Worm (Caenorhabditis elegans) whole organism, L4/young adult: ENCODE results near the gene F13H10.6.
"Not testable (repeated sequence)": the region's sequence is repeated elsewhere in the genome, so short reads cannot be mapped to it uniquely, and the experiment has no call there.

Source experiments
- W03F9.2 ChIP-seq: fragments of 150-350 bp; optimal IDR thresholded peaks from 2 replicates; lab custom pipeline; 2014; ENCODE audit warnings: missing biosample characterization, missing genetic modification characterization
- dao-5 ChIP-seq: sonication (generic microtip); optimal IDR thresholded peaks from 2 replicates; lab custom pipeline; 2016; ENCODE audit warnings: missing genotype, missing genetic modification characterization, moderate library complexity, missing compliant biosample characterization
- him-1 ChIP-seq: sonication (generic microtip); optimal IDR thresholded peaks from 2 replicates; lab custom pipeline; 2016; ENCODE audit warnings: missing genotype, missing genetic modification reagents, missing genetic modification characterization, missing compliant biosample characterization

F13H10.6 gene

DNA sequence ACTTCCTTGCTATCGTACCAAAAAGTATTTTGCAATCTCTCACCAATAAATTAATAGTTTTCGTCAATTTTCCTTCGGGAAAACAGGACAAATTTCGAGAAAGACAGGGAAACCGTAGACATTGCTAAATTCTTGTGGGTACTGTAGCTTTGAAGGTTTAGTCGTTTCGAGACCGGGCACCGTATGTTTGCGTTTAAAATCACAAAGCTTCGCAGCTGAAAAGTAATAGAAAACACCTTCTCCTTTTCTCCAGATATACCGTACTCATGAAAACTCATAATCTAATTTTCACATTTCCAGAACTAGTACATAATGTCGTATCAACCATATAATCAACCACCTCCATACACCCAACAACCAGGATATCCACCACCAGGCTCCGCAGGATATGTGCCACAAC lies at the start of gene F13H10.6:
TSS of gene F13H10.6 (plus strand) at position 301 of the 400 bp plus-strand sequence.
- TF ChIP-seq W03F9.2 (tag; lab: Kevin White, UChicago) (no peak), dao-5 (no peak)

ce11 chrIV:10964688-10965087 lies 44.4 kb upstream of the F13H10.6 start:
- TF ChIP-seq him-1 (tag; lab: Kevin White, UChicago) = no peak

- TF ChIP-seq dao-5 (no peak), W03F9.2 (tag; lab: Kevin White, UChicago) (no peak)
Measured at ce11 chrIV:10966359-10966758, 42.7 kb upstream of the F13H10.6 start, which contains the start of the genes aqp-3 and Y69E1A.8. Gene aqp-3 (minus strand): TSS chrIV:10966459. Gene Y69E1A.8 (plus strand): TSS chrIV:10966604.

DNA sequence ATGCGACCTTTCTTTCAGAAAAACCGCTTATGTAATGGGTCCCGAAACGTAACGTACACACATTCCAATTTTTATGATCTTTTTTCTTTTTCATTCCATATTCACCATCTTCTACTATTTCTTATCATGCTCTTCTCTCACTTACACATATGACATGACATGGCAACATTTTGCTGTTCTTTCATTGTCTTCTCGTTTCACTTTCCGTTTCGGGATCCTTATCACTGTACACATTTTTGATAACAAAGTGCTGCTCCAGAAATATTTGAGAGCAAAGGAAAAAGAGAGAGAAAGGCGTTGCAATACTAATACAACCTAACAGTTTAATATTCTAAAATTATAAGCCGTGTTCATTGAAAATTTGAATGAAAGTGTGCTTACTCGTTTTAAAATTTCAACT lies 38.8 kb upstream of the F13H10.6 start:
- TF ChIP-seq W03F9.2 (tag; lab: Kevin White, UChicago) (no peak), dao-5 (no peak), him-1 (tag; lab: Kevin White, UChicago) (no peak)

- TF ChIP-seq dao-5 (no peak), W03F9.2 (tag; lab: Kevin White, UChicago) (no peak), him-1 (tag; lab: Kevin White, UChicago) (no peak)
Measured at ce11 chrIV:10970767-10971166, 38.3 kb upstream of the F13H10.6 start.

DNA sequence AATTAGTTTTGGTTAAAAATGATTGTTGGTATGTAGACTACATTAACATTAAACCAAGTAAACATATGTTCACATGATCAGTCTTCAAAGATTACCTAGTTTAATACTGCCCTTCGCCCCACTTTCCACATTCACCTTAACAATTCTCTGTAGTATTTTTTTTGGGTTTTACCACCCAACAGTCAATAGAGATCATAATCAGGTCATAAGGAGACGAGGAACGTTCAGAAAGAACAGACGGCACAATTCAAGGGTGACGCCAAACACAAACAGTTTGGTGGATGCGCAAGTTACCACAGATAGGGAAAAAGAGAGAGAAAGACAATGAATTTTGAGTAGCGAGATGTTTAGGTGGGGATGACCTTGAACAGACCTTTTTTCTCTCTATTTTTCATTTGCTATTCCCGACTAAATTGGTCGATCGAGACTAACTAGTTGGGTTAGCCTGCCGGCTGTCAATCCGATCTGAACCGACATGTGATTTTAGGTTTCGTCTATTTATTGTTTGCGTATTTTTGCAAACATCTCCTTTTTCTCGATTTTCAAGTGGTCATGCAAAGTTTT lies 37.4 kb upstream of the F13H10.6 start:
- TF ChIP-seq dao-5 = no peak
- TF ChIP-seq W03F9.2 (tag; lab: Kevin White, UChicago) = no peak
- no peak for TF ChIP-seq him-1 (tag; lab: Kevin White, UChicago)

DNA sequence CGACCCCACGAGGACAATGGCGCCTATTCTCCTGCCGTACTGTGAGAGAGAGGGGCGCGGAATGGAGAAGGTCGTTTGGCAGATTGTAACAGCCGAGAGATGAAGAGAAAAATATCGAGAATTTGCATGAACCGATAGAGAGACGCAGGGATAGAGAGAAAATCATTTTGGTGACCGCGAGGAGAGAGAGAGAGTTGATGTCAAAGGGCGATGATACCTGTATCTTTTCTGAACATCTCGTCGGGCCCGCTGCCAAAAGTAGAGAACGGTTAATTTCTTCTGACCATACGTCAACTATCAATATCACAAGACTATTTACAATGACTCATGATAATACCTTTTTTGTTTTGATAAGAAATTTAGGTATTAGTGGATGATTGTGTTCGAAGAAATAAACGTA lies 33.1 kb upstream of the F13H10.6 start:
- TF ChIP-seq W03F9.2 (tag; lab: Kevin White, UChicago) = no peak
- TF ChIP-seq dao-5 = no peak
- TF ChIP-seq him-1 (tag; lab: Kevin White, UChicago) = no peak

DNA sequence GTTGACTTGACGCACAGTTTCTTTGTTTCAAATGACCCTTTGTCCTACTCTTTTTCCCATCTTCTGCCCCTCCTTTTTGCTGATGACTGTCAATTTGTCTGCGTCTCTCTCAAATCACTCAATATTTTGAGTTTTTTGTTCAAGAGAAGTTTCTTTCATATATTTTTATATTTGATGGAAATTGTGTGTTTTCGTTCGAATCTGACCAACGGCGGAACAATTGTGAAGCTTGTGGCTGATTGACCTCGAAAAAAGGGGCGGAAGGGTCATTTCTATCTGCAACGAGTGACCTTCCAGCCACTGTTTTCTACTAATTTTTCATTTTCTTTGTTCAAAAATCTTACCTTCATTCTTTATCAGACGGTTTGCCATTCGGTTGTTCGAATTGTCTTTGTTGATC lies 30.5 kb upstream of the F13H10.6 start:
- TF ChIP-seq him-1 (tag; lab: Kevin White, UChicago) (no peak), W03F9.2 (tag; lab: Kevin White, UChicago) (no peak), dao-5 (no peak)

DNA sequence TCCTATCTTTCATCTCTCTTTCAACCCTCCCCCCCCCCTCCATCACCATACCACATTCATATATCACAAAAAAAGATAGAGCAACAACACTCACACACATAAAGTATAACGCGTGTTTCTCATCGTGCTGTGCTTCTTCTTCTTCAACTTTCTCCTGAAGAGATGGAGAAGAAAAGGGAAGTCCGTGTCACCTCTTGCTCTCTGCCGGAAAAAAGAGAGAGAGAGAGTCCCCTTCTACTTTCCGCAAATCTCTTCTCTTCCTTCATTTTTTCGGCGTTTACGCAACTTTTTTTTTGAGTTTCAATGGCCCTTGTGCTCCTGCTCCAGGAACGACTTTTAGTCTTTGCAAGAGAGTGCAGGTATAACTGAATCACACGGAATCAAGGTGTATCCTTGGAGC lies 29.4 kb upstream of the F13H10.6 start:
- TF ChIP-seq dao-5 (no peak), W03F9.2 (tag; lab: Kevin White, UChicago) (no peak), him-1 (tag; lab: Kevin White, UChicago) (no peak)

- TF ChIP-seq W03F9.2 (tag; lab: Kevin White, UChicago) (no peak), dao-5 (no peak), him-1 (tag; lab: Kevin White, UChicago) (no peak)
Measured at ce11 chrIV:10980628-10981027, 28.5 kb upstream of the F13H10.6 start.

ce11 chrIV:10981761-10982160 lies 27.3 kb upstream of the F13H10.6 start, which contains the start of gene Y43E12A.2:
Gene Y43E12A.2 (plus strand): TSS chrIV:10982061.
- no peak for TF ChIP-seq dao-5
- TF ChIP-seq him-1 (tag; lab: Kevin White, UChicago) = no peak
- no peak for TF ChIP-seq W03F9.2 (tag; lab: Kevin White, UChicago)

- TF ChIP-seq dao-5 (no peak), him-1 (tag; lab: Kevin White, UChicago) (no peak), W03F9.2 (tag; lab: Kevin White, UChicago) (no peak)
Measured at ce11 chrIV:10985568-10986035, 23.5 kb upstream of the F13H10.6 start, which contains the start of gene cyb-2.1. Gene cyb-2.1 (plus strand): TSS chrIV:10985985.

DNA sequence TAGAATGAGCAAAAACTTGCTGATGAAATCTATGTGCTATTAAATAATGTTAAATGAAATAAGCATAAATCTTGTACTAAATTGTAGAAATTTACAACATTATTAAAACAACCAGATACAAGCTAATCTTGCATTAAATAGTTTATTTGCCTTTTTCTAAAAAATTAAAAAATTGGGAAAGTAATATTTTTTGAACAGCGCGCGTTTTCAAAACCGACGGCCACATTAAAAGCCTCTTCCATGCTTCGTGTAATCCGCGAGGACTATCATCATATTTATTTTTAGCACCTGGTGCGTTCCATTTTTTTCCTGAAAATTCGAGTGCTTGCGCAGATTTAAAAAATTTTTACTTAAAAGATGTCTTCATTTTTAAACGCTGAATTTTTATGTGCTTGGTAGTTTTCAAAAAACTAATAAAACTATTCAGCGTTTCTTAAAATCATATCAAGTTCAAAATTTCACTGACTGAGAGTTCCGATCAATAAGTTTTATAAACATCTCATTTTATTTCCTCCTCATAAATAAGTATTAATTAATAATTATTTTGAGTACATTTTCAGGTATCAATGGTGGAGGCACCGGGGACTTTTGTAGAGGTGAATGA lies 21.7 kb upstream of the F13H10.6 start, which contains the start of gene Y43E12A.3:
TSS of gene Y43E12A.3 (plus strand) at position 554 of the 604 bp plus-strand sequence.
- TF ChIP-seq him-1 (tag; lab: Kevin White, UChicago); W03F9.2 (tag; lab: Kevin White, UChicago); dao-5: not testable (repeated sequence)

ce11 chrIV:10990699-10991098 lies 18.4 kb upstream of the F13H10.6 start, which contains the start of gene F13H10.5:
Gene F13H10.5 (plus strand): TSS chrIV:10990999.
- TF ChIP-seq dao-5 = no peak

DNA sequence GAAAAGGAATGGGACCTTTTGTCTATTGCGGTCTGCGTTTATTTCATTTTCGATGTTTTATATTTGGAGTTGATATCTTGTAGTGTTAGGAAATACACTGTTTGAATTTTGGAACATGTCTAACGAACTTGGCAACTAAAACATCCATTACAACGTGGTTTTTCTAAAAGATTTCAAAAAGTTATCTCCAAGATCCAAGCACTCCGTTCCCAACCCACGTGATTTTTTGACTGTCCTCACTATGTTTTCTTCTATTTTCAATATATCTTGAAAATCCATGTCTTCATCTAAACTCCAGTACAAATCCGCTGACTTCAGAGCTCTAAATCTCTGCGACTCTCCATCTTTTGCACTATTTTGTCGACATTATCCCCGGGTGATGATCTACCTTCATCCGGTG lies 7.5 kb upstream of the F13H10.6 start, which contains the start of gene F13H10.9:
TSS of gene F13H10.9 (plus strand) at position 301 of the 400 bp plus-strand sequence.
- TF ChIP-seq him-1 (tag; lab: Kevin White, UChicago) (no peak), dao-5 (no peak), W03F9.2 (tag; lab: Kevin White, UChicago) (no peak)
